Fruit fly (Drosophila melanogaster): ENCODE data around the gene CG15543.

Gene CG15543

DNA sequence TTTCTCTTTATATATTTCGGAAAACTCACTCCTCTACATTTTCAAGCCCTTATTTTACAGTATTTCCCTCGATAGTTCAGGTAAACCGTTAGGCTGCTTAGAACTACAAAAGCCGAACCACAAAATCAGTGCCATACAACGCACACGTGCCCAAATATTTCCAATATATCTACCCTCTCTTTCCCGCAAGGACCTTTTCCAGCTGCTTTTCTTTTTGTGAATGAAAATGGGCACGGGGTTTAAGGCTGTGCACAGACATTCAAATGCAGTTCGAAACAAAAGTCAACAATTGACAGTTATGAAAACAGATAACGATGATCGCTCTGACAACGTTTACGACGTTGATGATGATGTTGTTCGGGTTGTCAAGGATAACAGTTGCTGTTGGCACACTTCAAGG, 19.6 kb downstream of the CG15543 start:
- TF ChIP-seq h (optimal IDR thresholded peaks at IDR 0.05) (no peak), Myc (optimal IDR thresholded peaks at IDR 0.05) (no peak), insv (optimal IDR thresholded peaks at IDR 0.05) (no peak), ttk (optimal IDR thresholded peaks at IDR 0.05) (no peak), psq (optimal IDR thresholded peaks at IDR 0.05) (no peak), Sin3A (optimal IDR thresholded peaks at IDR 0.05) (no peak)

DNA sequence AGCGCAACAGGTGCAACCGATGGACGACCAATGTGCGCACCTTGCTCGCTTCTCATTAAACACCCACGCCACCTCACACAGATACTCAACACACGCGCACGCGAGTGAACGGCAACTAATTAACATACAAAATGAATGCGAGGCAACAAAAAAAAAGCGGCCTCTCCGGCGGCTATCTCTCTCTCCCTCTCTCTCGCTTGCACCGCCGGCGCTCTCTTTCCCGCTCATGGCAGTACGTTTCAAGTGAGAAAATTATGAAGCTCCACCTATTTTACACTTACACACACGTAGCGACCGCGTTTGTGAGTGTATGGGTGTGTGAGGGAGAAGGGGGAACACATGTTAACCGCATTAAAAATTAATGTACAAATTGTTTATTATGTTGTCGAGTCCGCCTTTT, 21.4 kb downstream of the CG15543 start:
- TF ChIP-seq h (optimal IDR thresholded peaks at IDR 0.05) (no peak), ttk (optimal IDR thresholded peaks at IDR 0.05) (no peak), Myc (optimal IDR thresholded peaks at IDR 0.05) (no peak)

DNA sequence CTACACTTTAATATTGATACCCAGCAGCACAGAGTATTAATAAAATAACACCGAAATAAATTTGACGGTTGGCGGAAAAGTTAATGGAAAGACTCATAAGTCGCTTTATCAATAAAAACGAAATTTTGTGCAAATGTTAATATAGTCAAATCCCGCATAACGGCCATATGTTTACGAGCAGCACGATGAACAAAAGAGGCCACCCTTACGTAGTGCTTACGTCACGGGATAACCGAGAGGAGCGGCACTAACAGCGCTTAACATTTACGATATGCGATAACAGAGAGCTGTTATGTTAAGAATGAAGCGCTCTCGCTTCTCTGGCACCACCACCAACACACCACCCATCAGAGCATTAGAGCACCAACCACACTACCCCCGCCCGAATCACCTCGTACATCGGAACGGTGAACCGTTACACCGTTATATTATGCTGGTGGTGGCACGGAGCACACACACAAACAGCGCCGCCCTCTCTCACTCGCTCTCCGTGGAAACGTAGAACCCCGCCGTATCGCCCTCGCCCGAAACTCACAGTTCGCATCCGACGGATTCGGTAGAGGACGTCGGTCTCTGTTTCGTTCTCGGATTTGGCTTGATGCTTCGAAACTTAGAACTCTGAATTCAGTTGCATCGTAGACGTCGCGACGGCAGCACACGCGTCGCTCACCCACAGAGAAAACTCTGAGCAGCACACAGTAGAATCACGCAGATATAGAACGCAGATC, 22.8 kb downstream of the CG15543 start, which contains the start of gene zfh1:
TSS of gene zfh1 (plus strand) at position 621 of the 728 bp plus-strand sequence.
- no peak for TF ChIP-seq h (optimal IDR thresholded peaks at IDR 0.05)
- no peak for TF ChIP-seq insv (optimal IDR thresholded peaks at IDR 0.05)
- TF ChIP-seq ttk (optimal IDR thresholded peaks at IDR 0.05), result no peak
- no peak for TF ChIP-seq Sin3A (optimal IDR thresholded peaks at IDR 0.05)
- TF ChIP-seq Myc (optimal IDR thresholded peaks at IDR 0.05), result no peak
- no peak for TF ChIP-seq psq (optimal IDR thresholded peaks at IDR 0.05)

DNA sequence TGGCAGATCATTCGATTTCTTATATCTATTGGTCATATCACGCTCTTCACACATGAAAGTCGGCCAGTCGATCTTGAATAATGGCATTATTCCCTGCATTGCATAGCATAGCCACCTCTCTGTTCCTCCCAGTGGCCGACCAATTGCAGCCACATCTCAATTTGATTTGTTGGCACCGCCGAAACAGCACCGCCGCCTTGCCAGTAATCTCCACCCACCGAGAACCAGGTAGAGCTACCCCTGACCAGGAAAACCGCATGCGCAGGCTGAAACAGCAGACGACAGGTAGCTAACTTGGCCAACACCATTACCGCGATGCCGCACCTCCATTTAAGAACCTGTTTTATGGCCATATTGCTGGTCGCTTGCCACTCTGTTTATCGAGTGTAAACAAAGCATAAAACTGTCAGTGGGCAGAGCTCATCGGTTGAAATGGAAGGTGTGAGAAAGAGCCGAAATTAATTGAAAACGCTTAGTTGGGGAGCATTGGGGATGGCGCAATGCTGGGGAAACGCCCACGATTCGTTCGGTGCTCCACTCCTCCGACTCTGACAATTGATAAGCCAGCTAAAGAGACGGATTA, 24.3 kb downstream of the CG15543 start:
- TF ChIP-seq Sin3A (optimal IDR thresholded peaks at IDR 0.05) (no peak), Myc (optimal IDR thresholded peaks at IDR 0.05) (no peak), insv (optimal IDR thresholded peaks at IDR 0.05) (no peak), ttk (optimal IDR thresholded peaks at IDR 0.05) (no peak)

DNA sequence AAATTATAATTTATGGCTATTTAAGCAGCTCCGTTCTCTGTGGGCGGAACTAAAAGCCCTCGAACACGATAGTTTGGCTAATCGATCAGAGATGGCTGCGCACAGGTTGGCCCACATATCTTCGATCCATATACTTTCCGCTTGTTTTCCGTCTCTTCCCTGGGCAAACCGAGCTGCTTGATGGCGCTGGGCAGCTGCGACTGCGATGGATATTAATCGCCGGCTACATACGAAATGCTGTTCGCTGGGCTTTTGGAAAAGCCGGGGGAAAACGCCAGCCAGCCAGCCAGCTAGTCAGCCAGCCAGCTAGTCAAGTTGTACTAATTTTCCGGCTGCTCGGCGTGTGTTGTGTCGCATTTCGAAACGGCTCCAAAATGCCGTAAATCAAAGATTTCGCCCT, 24.9 kb downstream of the CG15543 start:
- TF ChIP-seq ttk (optimal IDR thresholded peaks at IDR 0.05) (no peak), h (optimal IDR thresholded peaks at IDR 0.05) (no peak), Myc (optimal IDR thresholded peaks at IDR 0.05) (no peak), psq (optimal IDR thresholded peaks at IDR 0.05) (no peak), Sin3A (optimal IDR thresholded peaks at IDR 0.05) (no peak), insv (optimal IDR thresholded peaks at IDR 0.05) (no peak)

DNA sequence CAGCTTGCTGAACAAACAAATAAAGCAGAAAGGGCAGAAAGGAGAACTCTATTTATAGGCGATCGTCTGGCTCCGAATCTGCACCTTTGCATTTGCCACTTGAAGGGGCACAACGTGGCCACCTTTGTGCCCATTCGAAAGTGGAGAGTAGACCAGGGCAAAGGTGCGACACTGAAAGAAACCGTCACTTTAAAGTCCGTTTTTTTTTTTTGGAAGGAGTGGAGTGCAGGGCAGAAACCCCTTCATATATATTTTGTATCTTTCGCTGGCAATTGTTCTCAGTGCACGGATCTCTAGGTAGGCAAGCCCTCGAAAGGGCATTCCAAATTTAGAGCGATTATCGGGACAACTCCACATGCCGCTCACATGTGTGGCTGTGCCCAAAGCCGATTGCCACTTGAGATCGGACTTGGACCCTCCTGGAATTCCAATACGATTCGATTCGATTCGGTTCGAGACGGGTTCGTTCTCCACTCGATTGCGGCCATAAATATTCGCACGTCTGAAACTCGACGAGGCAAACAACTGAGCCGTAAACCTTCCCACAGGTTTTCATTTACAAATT, 27.5 kb downstream of the CG15543 start:
- TF ChIP-seq h (optimal IDR thresholded peaks at IDR 0.05), result no peak
- no peak for TF ChIP-seq insv (optimal IDR thresholded peaks at IDR 0.05)
- no peak for TF ChIP-seq Sin3A (optimal IDR thresholded peaks at IDR 0.05)
- TF ChIP-seq ttk (optimal IDR thresholded peaks at IDR 0.05), result no peak
- TF ChIP-seq Myc (optimal IDR thresholded peaks at IDR 0.05), result no peak
- no peak for TF ChIP-seq psq (optimal IDR thresholded peaks at IDR 0.05)

DNA sequence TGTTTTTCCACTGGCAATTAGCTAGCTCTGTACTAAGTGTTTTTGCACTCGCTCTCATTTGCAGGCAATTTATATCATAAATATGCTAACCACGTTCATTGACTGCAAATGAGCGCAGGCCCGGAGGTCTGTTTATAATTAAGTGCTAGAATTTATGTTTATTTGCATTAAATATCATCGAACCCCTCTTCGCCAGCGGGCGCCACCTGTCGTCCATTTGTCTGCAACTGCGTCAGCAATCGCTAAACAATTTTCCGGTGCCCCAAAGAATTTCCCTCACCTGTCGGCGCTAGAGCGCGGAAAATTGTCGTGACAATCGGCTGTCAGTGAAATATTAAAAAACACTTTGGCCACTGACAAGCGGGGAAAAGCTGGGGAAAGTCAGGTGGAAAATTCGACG, 28.0 kb downstream of the CG15543 start:
- TF ChIP-seq Myc (optimal IDR thresholded peaks at IDR 0.05) (no peak), ttk (optimal IDR thresholded peaks at IDR 0.05) (no peak), psq (optimal IDR thresholded peaks at IDR 0.05) (no peak), Sin3A (optimal IDR thresholded peaks at IDR 0.05) (no peak), insv (optimal IDR thresholded peaks at IDR 0.05) (no peak), h (optimal IDR thresholded peaks at IDR 0.05) (no peak)

DNA sequence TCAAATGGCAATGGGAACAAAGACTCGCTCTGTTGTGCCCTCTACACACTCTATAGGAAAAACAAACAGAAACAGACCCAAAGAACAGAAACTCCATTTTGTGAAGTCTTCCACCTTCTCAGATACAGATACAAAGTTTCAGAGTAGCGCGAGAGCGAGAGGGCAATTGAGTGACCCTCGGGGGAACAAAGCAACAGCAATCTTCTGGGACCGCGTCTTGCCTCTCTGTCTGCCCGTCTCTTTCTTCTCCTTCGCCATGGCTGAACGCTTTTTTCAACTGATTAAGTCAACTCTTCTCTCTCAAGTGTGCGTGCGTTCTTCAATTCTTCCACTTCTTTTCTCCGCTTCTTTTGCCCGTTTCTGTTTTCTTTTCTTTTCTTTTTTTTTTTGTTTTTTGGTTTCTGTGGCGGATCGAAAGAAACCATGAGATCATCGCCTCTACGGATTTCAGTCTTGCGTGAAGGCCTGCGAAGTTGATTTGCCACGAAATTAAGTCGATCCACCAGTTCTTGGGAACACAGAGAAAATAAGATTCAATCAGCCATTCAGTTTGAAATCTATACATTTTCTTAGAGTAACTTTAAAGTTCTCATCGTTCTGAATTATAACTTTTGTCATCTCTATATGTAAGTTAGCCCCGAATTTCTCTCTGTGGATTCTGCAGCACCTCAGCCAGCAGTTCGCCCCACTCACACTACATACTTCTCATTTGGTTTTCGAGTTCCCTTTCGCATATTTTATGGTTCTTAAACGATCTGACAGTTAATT, 30.3 kb downstream of the CG15543 start:
- TF ChIP-seq insv (optimal IDR thresholded peaks at IDR 0.05), result no peak
- TF ChIP-seq ttk (optimal IDR thresholded peaks at IDR 0.05), result no peak
- TF ChIP-seq Sin3A (optimal IDR thresholded peaks at IDR 0.05), result no peak
- no peak for TF ChIP-seq h (optimal IDR thresholded peaks at IDR 0.05)
- TF ChIP-seq Myc (optimal IDR thresholded peaks at IDR 0.05), result no peak
- TF ChIP-seq psq (optimal IDR thresholded peaks at IDR 0.05), result no peak

DNA sequence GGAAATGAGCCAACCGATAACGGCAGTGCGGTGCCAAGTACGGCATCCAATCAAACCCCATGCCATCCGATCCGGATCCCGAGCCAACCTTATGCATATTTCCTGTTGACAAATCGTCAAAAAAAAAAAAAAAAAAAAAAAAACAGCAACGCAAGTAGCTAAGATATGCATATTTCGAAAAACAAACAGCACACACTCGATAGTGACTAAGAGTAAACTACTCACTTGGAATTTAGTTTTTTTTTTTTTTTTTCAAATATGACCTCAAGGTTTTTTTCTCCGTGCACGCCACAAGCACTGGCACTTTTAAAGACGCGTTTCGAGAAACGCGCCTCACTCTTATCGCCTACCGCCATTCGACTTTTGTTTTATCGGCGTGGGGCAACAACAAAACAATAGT, 32.6 kb downstream of the CG15543 start:
- no peak for TF ChIP-seq psq (optimal IDR thresholded peaks at IDR 0.05)
- no peak for TF ChIP-seq h (optimal IDR thresholded peaks at IDR 0.05)
- no peak for TF ChIP-seq insv (optimal IDR thresholded peaks at IDR 0.05)
- TF ChIP-seq Sin3A (optimal IDR thresholded peaks at IDR 0.05), result no peak
- TF ChIP-seq Myc (optimal IDR thresholded peaks at IDR 0.05), result no peak
- TF ChIP-seq ttk (optimal IDR thresholded peaks at IDR 0.05), result no peak

DNA sequence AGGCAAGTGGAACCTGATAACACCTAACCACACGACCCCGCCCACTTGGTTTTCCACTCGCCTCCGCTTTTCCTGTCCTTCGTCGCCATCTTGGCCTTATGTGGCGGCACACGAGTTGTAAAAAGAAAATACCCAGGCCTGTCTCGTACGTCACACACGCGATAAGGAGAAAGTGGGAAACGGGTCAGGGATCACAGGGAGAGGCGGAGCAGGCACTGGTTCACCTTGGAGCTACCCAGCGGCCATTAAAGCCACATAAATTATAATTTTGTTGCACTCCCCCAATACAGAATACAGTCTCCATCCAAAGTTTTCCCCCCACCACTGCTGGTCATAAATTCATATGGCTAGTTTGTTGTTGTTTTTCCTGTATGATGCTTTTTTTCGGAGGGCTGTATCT, 33.3 kb downstream of the CG15543 start:
- TF ChIP-seq psq (optimal IDR thresholded peaks at IDR 0.05) (no peak), Sin3A (optimal IDR thresholded peaks at IDR 0.05) (no peak), insv (optimal IDR thresholded peaks at IDR 0.05) (no peak), h (optimal IDR thresholded peaks at IDR 0.05) (no peak), ttk (optimal IDR thresholded peaks at IDR 0.05) (no peak), Myc (optimal IDR thresholded peaks at IDR 0.05) (no peak)

DNA sequence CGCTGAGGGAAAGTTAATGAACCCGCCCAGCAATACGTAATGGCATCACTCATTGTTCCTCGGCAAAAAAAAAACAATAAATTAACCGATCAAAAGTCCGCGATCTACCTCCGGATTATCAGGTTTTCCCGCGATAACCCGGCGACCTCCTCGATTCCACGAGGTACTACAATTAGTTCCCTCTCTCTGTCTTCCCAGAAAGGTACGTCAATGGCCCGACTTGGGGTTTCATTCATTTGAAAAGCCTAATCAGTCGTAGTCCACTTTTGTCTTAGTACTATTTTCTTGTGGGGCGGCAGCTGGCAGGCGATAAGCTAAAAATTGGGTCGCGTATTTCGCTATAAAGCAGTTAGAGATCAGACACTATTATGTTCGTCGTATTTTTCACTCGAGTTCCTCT, 36.6 kb downstream of the CG15543 start:
- TF ChIP-seq psq (optimal IDR thresholded peaks at IDR 0.05) (no peak), insv (optimal IDR thresholded peaks at IDR 0.05) (no peak), Sin3A (optimal IDR thresholded peaks at IDR 0.05) (no peak), ttk (optimal IDR thresholded peaks at IDR 0.05) (no peak)

DNA sequence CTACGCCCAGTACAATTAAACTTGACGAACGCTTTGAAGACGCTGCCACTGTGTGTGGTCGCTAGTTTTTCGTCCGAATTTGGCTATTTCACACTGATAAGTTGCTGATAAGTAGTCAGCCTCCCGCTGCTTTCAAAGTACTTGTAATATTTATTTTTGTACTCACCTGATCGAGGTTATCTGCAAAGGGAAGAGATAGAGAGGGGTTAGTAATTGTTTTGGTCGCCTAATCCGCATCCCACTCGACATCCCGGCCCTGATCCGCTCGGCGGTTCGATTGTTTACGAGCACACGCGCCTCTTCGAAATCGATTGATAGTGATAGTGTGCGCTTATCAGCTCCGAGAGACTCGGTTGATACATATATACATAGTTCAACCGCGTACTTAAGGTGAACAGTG, 37.8 kb downstream of the CG15543 start:
- TF ChIP-seq ttk (optimal IDR thresholded peaks at IDR 0.05), result no peak
- no peak for TF ChIP-seq psq (optimal IDR thresholded peaks at IDR 0.05)
